Worm (Caenorhabditis elegans) whole organism, young adult: Measurements from ENCODE around the gene nas-10.

Source experiments
- B0336.3 ChIP-seq: fragments of 200-800 bp; sonication (Bioruptor generic); IDR thresholded peaks from 2 replicates; pipeline ENCODE4 v1.3.6; 2022; ENCODE audit warnings: missing genetic modification characterization, missing compliant biosample characterization
- C17E4.6 ChIP-seq: fragments of 200-800 bp; sonication (Bioruptor generic); IDR thresholded peaks from 2 replicates; pipeline ENCODE4 v1.3.6; 2022; ENCODE audit warnings: missing genetic modification reagents, missing genetic modification characterization, missing compliant biosample characterization
- F10E7.11 ChIP-seq: sonication (generic microtip); optimal IDR thresholded peaks from 2 replicates; lab custom pipeline; 2017; ENCODE audit warnings: mild to moderate bottlenecking, missing genetic modification characterization, moderate library complexity, missing compliant biosample characterization
- F39B2.1 ChIP-seq: fragments of 200-800 bp; sonication (Bioruptor generic); IDR thresholded peaks from 2 replicates; pipeline ENCODE4 v1.3.6; 2022; ENCODE audit warnings: missing genetic modification reagents, missing genetic modification characterization, missing compliant biosample characterization
- F57A8.1 ChIP-seq: fragments of 200-800 bp; sonication (Bioruptor generic); optimal IDR thresholded peaks from 2 replicates; lab custom pipeline; 2018; ENCODE audit warnings: mild to moderate bottlenecking, missing genetic modification characterization, moderate library complexity, missing compliant biosample characterization
- T07F8.4 ChIP-seq: sonication (generic microtip); optimal IDR thresholded peaks from 2 replicates; lab custom pipeline; 2016; ENCODE audit warnings: mild to moderate bottlenecking, missing genetic modification characterization, moderate library complexity, missing compliant biosample characterization
- Y53G8AR.9 ChIP-seq: fragments of 200-800 bp; sonication (Bioruptor generic); conservative IDR thresholded peaks from 2 replicates; pipeline ENCODE4 v1.3.6; 2022; ENCODE audit warnings: missing genetic modification reagents, missing genetic modification characterization, missing compliant biosample characterization
- Y67H2A.10 ChIP-seq: fragments of 200-800 bp; sonication (Bioruptor generic); conservative IDR thresholded peaks from 2 replicates; pipeline ENCODE4 v1.3.6; 2022; ENCODE audit warnings: missing genetic modification reagents, missing genetic modification characterization, missing compliant biosample characterization
- Y79H2A.3 ChIP-seq: fragments of 200-800 bp; sonication (Bioruptor generic); conservative IDR thresholded peaks from 2 replicates; pipeline ENCODE4 v1.3.6; 2022; ENCODE audit warnings: missing genetic modification reagents, missing genetic modification characterization, missing compliant biosample characterization
- ZK185.1 ChIP-seq: sonication (generic microtip); optimal IDR thresholded peaks from 2 replicates; lab custom pipeline; 2016; ENCODE audit warnings: mild to moderate bottlenecking, missing genetic modification characterization, missing compliant biosample characterization; ENCODE audit not compliant: poor library complexity, severe bottlenecking
- attf-6 ChIP-seq: fragments of 200-800 bp; sonication (Bioruptor generic); IDR thresholded peaks from 2 replicates; pipeline ENCODE4 v1.3.6; 2022; ENCODE audit warnings: missing genetic modification reagents, missing genetic modification characterization, missing compliant biosample characterization
- bed-2 ChIP-seq: fragments of 200-800 bp; sonication (Bioruptor generic); IDR thresholded peaks from 2 replicates; pipeline ENCODE4 v1.3.6; 2022; ENCODE audit warnings: missing genetic modification reagents, missing genetic modification characterization, missing compliant biosample characterization
- ceh-27 ChIP-seq: fragments of 200-800 bp; sonication (Bioruptor generic); optimal IDR thresholded peaks from 2 replicates; lab custom pipeline; 2018; ENCODE audit warnings: mild to moderate bottlenecking, missing genetic modification characterization, moderate library complexity, missing compliant biosample characterization
- ceh-40 ChIP-seq: fragments of 200-800 bp; sonication (Bioruptor generic); IDR thresholded peaks from 2 replicates; pipeline ENCODE4 v1.3.6; 2022; ENCODE audit warnings: missing genetic modification characterization, missing compliant biosample characterization
- ceh-58 ChIP-seq: fragments of 200-800 bp; sonication (Bioruptor generic); IDR thresholded peaks from 2 replicates; pipeline ENCODE4 v1.3.6; 2022; ENCODE audit warnings: missing genetic modification characterization, missing compliant biosample characterization
- dpff-1 ChIP-seq: sonication (generic microtip); optimal IDR thresholded peaks from 2 replicates; lab custom pipeline; 2017; ENCODE audit warnings: mild to moderate bottlenecking, missing genetic modification characterization, missing compliant biosample characterization
- egrh-3 ChIP-seq: fragments of 200-800 bp; sonication (Bioruptor generic); IDR thresholded peaks from 2 replicates; pipeline ENCODE4 v1.3.6; 2022; ENCODE audit warnings: missing genetic modification reagents, missing genetic modification characterization, missing compliant biosample characterization
- hlh-26 ChIP-seq: fragments of 200-800 bp; sonication (Bioruptor generic); conservative IDR thresholded peaks from 2 replicates; pipeline ENCODE4 v1.3.6; 2022; ENCODE audit warnings: missing genetic modification reagents, missing genetic modification characterization, missing compliant biosample characterization
- lin-40 ChIP-seq: sonication (generic microtip); optimal IDR thresholded peaks from 2 replicates; lab custom pipeline; 2016; ENCODE audit warnings: missing genetic modification characterization, mild to moderate bottlenecking, missing compliant biosample characterization, missing genotype, missing genetic modification reagents
- lsl-1 ChIP-seq: fragments of 200-800 bp; sonication (Bioruptor generic); optimal IDR thresholded peaks from 2 replicates; lab custom pipeline; 2018; ENCODE audit warnings: mild to moderate bottlenecking, missing genetic modification characterization, moderate library complexity, missing compliant biosample characterization
- madf-3 ChIP-seq: fragments of 200-800 bp; sonication (Bioruptor generic); IDR thresholded peaks from 2 replicates; pipeline ENCODE4 v1.3.6; 2022; ENCODE audit warnings: missing genetic modification reagents, missing genetic modification characterization, missing compliant biosample characterization
- madf-8 ChIP-seq: fragments of 200-800 bp; sonication (Bioruptor generic); conservative IDR thresholded peaks from 2 replicates; pipeline ENCODE4 v1.3.6; 2022; ENCODE audit warnings: missing genetic modification reagents, missing genetic modification characterization, missing compliant biosample characterization
- nfya-1 ChIP-seq: sonication (generic microtip); optimal IDR thresholded peaks from 2 replicates; lab custom pipeline; 2017; ENCODE audit warnings: antibody characterized with exemption, missing compliant biosample characterization, missing genetic modification characterization, borderline replicate concordance; ENCODE audit not compliant: insufficient read depth
- nhr-80 ChIP-seq: sonication (generic microtip); optimal IDR thresholded peaks from 2 replicates; lab custom pipeline; 2016; ENCODE audit warnings: missing genetic modification characterization, missing compliant biosample characterization
- nhr-90 ChIP-seq: sonication (generic microtip); optimal IDR thresholded peaks from 2 replicates; lab custom pipeline; 2016; ENCODE audit warnings: missing genotype, mild to moderate bottlenecking, missing genetic modification characterization, missing compliant biosample characterization
- sdz-38 ChIP-seq: sonication (generic microtip); optimal IDR thresholded peaks from 2 replicates; lab custom pipeline; 2016; ENCODE audit warnings: missing genotype, missing genetic modification characterization, missing compliant biosample characterization
- snpc-1.3 ChIP-seq: sonication (generic microtip); optimal IDR thresholded peaks from 2 replicates; lab custom pipeline; 2017; ENCODE audit warnings: missing genetic modification characterization, mild to moderate bottlenecking, missing compliant biosample characterization, antibody characterized with exemption, moderate library complexity, missing genotype, missing genetic modification reagents; ENCODE audit not compliant: insufficient read depth
- snpc-3.4 ChIP-seq: sonication (generic microtip); optimal IDR thresholded peaks from 2 replicates; lab custom pipeline; 2017; ENCODE audit warnings: missing genetic modification characterization, mild to moderate bottlenecking, missing compliant biosample characterization, antibody characterized with exemption, moderate library complexity, missing genotype, missing genetic modification reagents
- snpc-4 ChIP-seq, 5 experiments: fragments of 150-350 bp in 1 of 5; sonication (generic microtip) in 4 of 5; optimal IDR thresholded peaks; 2 replicates each; lab custom pipeline; 2014 to 2018; ENCODE audit warnings: missing genetic modification characterization in 5 of 5, missing biosample characterization in 3 of 5, antibody characterized with exemption in 2 of 5, mild to moderate bottlenecking in 2 of 5, missing compliant biosample characterization in 2 of 5, missing genotype in 2 of 5, moderate library complexity in 2 of 5, missing genetic modification reagents in 1 of 5
- zim-3 ChIP-seq: sonication (generic microtip); optimal IDR thresholded peaks from 2 replicates; lab custom pipeline; 2017; ENCODE audit warnings: mild to moderate bottlenecking, missing genetic modification characterization, moderate library complexity, missing compliant biosample characterization
- ztf-18 ChIP-seq: sonication (generic microtip); optimal IDR thresholded peaks from 2 replicates; lab custom pipeline; 2016; ENCODE audit warnings: missing genotype, mild to moderate bottlenecking, missing genetic modification characterization, missing compliant biosample characterization
- ztf-22 ChIP-seq: fragments of 200-800 bp; sonication (Bioruptor generic); optimal IDR thresholded peaks from 2 replicates; lab custom pipeline; 2018; ENCODE audit warnings: mild to moderate bottlenecking, missing genetic modification characterization, moderate library complexity, missing compliant biosample characterization
- ztf-25 ChIP-seq: fragments of 200-800 bp; sonication (Bioruptor generic); IDR thresholded peaks from 2 replicates; pipeline ENCODE4 v1.3.6; 2022; ENCODE audit warnings: missing genetic modification reagents, missing genetic modification characterization, missing compliant biosample characterization
- ztf-28 ChIP-seq: fragments of 200-800 bp; sonication (Bioruptor generic); IDR thresholded peaks from 2 replicates; pipeline ENCODE4 v1.3.6; 2022; ENCODE audit warnings: missing genetic modification reagents, missing genetic modification characterization, missing compliant biosample characterization

The nas-10 gene

ce11 chrX:10961724-10962123, 1.6 kb downstream of the nas-10 start:
- no peak for TF ChIP-seq ceh-40 (GFP tag; lab: Robert Waterston, UW)
- no peak for TF ChIP-seq bed-2 (GFP tag; lab: Robert Waterston, UW)
- no peak for TF ChIP-seq ztf-28 (GFP tag; lab: Robert Waterston, UW)
- no peak for TF ChIP-seq ztf-18 (tag; lab: Kevin White, UChicago)
- no peak for TF ChIP-seq C17E4.6
- no peak for TF ChIP-seq hlh-26 (GFP tag; lab: Robert Waterston, UW)
- TF ChIP-seq snpc-3.4 (tag; lab: Kevin White, UChicago): no peak
- TF ChIP-seq lsl-1: no peak
- TF ChIP-seq ztf-25 (GFP tag; lab: Robert Waterston, UW): no peak
- TF ChIP-seq B0336.3: no peak
- TF ChIP-seq ceh-27: no peak
- TF ChIP-seq F39B2.1: no peak
- no peak for TF ChIP-seq ZK185.1
- TF ChIP-seq F10E7.11 (tag; lab: Kevin White, UChicago): no peak
- TF ChIP-seq ceh-58 (GFP tag; lab: Robert Waterston, UW): no peak
- TF ChIP-seq nfya-1: no peak
- TF ChIP-seq Y53G8AR.9 (GFP tag; lab: Robert Waterston, UW): no peak
- no peak for TF ChIP-seq attf-6 (GFP tag; lab: Robert Waterston, UW)
- no peak for TF ChIP-seq nhr-90 (tag; lab: Kevin White, UChicago)
- TF ChIP-seq dpff-1 (tag; lab: Kevin White, UChicago): no peak

- TF ChIP-seq ceh-58 (GFP tag; lab: Robert Waterston, UW) (no peak), Y79H2A.3 (no peak), madf-3 (no peak), F57A8.1 (GFP tag; lab: Kevin White, UChicago) (no peak), attf-6 (GFP tag; lab: Robert Waterston, UW) (no peak), snpc-4 (GFP tag; optimal IDR thresholded peaks at IDR 0.05; lab: Kevin White, UChicago) (no peak), snpc-4 (tag; optimal IDR thresholded peaks at IDR 0.05; lab: Kevin White, UChicago) (no peak), Y67H2A.10 (GFP tag; lab: Robert Waterston, UW) (no peak), zim-3 (tag; lab: Kevin White, UChicago) (no peak), ztf-22 (no peak)
These were observed 4.2 kb downstream of the nas-10 start, which contains the start of gene K09C8.2 for ce11 chrX:10959136-10959535. Gene K09C8.2 (plus strand): TSS chrX:10959436.

ce11 chrX:10958427-10958826, 4.9 kb downstream of the nas-10 start, which contains the start of gene nlp-19:
Gene nlp-19 (plus strand): TSS chrX:10958727.
- no peak for TF ChIP-seq T07F8.4 (tag; lab: Kevin White, UChicago)
- TF ChIP-seq sdz-38: no peak
- TF ChIP-seq madf-8 (GFP tag; lab: Robert Waterston, UW): no peak
- TF ChIP-seq, all 124 proteins: peak for 0

- TF ChIP-seq ztf-28 (GFP tag; lab: Robert Waterston, UW) (no peak), nhr-80 (tag; lab: Kevin White, UChicago) (peak; percentile 84)
These were observed 6.2 kb downstream of the nas-10 start for ce11 chrX:10956972-10957678.

- TF ChIP-seq snpc-1.3 (tag; lab: Kevin White, UChicago) (no peak), egrh-3 (no peak), lin-40 (no peak), hlh-26 (GFP tag; lab: Robert Waterston, UW) (no peak)
These were observed 9.5 kb downstream of the nas-10 start, which contains the start of gene pbo-4 for ce11 chrX:10953834-10954233. Gene pbo-4 (plus strand): TSS chrX:10954134.
